Worm (Caenorhabditis elegans) whole organism, L1 larva: ENCODE measurements around the gene F42A8.1.

Experiments
- hpl-2 ChIP-seq: fragments of 150-350 bp; optimal IDR thresholded peaks from 2 replicates; lab custom pipeline; 2014; ENCODE audit warnings: missing biosample characterization, missing genetic modification reagents, missing genetic modification characterization
- lin-39 ChIP-seq: fragments of 150-350 bp; optimal IDR thresholded peaks from 2 replicates; lab custom pipeline; 2014; ENCODE audit warnings: missing biosample characterization, missing genetic modification reagents, missing genetic modification characterization
- sox-4 ChIP-seq: sonication (generic microtip); optimal IDR thresholded peaks from 2 replicates; lab custom pipeline; 2016; ENCODE audit warnings: missing genetic modification characterization, missing compliant biosample characterization

DNA sequence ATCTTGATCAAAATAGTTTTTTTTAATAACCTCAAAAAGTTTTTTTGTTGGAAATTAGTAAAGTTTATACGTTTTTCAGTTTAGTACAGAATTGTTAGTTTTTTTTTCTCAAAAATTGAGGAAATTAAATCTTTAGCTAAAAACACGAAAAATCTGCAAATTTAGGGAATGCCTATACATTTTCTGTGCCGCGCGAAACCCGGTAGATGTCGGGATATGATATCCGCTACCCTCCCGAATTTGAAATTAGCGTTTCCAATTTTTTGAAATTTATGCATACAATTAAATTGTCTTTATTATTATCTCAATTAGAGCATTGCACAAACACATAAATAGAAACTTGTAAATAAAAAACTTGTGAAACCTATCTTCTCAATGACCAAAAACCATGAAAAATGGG, 13.4 kb downstream of the F42A8.1 start:
- TF ChIP-seq lin-39 (no peak), hpl-2 (GFP tag; lab: Kevin White, UChicago) (no peak), sox-4 (tag; lab: Kevin White, UChicago) (no peak)
